Worm (Caenorhabditis elegans) whole organism, L4/young adult: ENCODE measurements around the gene sssh-1.

Source experiments
- W03F9.2 ChIP-seq: fragments of 150-350 bp; optimal IDR thresholded peaks from 2 replicates; lab custom pipeline; 2014; ENCODE audit warnings: missing biosample characterization, missing genetic modification characterization
- dao-5 ChIP-seq: sonication (generic microtip); optimal IDR thresholded peaks from 2 replicates; lab custom pipeline; 2016; ENCODE audit warnings: missing genotype, missing genetic modification characterization, moderate library complexity, missing compliant biosample characterization
- him-1 ChIP-seq: sonication (generic microtip); optimal IDR thresholded peaks from 2 replicates; lab custom pipeline; 2016; ENCODE audit warnings: missing genotype, missing genetic modification reagents, missing genetic modification characterization, missing compliant biosample characterization

ce11 chrX:14831531-14831930 is 44.2 kb upstream of the sssh-1 start, which contains the start of gene dpf-2:
- TF ChIP-seq dao-5 (tag; lab: Kevin White, UChicago), result no peak
- TF ChIP-seq W03F9.2 (tag; lab: Kevin White, UChicago), result no peak
- TF ChIP-seq him-1 (tag; lab: Kevin White, UChicago), result no peak
